Worm (Caenorhabditis elegans): ENCODE results near the gene Y38E10A.34.

Gene Y38E10A.34

DNA sequence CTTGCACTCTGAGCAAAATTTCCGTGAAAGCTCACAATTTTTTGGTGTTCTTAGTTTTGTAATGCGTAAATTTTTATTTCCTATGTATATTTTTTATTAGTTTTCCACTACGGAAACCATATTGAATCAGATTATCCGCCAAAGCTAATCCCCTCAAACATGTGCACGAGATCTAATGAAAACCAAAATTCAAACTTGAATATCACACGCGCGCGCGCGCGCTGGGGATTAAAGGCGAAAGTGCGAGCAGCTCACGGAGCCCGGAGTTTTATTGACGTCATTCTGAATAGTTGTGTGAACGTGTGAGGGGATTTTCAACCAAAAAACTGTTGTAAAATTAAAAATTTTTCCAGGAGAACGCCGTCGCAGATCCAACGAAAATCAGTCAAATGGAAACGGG, 37.9 kb downstream of the Y38E10A.34 start:
- no peak for TF ChIP-seq unc-39 (tag; optimal IDR thresholded peaks at IDR 0.05)

DNA sequence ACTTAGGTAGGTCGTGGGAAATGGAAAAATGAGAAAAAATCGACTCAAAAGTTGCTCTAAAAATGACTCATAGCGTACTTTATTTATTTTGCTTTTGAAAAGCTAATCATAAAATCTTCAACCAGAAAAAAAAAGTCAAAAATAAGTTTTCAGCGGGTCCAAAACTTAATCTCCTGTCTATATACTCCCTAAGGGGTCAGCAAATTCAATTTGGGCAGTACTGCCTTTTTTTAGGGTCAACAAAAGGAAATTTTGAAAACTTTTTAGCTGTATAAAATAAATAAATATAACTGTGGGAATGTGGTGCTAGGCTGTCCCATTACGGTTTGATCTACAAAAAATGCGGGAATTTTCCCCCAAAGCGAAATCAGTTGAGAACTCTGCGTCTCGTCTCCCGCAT, 38.4 kb downstream of the Y38E10A.34 start:
- TF ChIP-seq nhr-76 (tag; optimal IDR thresholded peaks at IDR 0.05) (no peak), ZK546.5 (tag; optimal IDR thresholded peaks at IDR 0.05) (no peak), fkh-10 (GFP tag; optimal IDR thresholded peaks at IDR 0.05) (peak; percentile 53), snpc-4 (tag; optimal IDR thresholded peaks at IDR 0.05) (no peak)

DNA sequence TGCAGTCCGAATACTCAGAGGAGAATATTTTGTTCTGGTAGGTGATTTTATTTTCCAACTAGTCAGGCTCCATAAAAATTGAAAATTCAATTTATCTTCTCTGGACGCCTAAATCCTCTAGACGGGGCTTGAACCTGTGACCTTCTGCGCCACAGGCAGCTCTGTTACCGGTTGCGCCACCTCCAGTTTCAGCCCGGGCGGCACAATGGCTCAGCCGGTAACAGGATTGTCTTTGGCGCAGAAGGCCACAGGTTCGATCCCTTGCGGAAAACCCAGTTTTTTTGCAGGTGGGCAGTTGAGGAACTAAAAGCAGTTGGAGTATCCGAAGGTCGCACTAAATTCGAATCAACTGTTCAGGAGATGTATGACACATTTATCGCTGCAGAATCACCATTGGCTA, 38.9 kb downstream of the Y38E10A.34 start:
- TF ChIP-seq unc-39 (tag; optimal IDR thresholded peaks at IDR 0.05) (no peak), ztf-11 (tag; optimal IDR thresholded peaks at IDR 0.05) (no peak), fos-1 (tag; optimal IDR thresholded peaks at IDR 0.05) (no peak), ceh-9 (tag; optimal IDR thresholded peaks at IDR 0.05) (no peak), daf-12 (tag; optimal IDR thresholded peaks at IDR 0.05) (no peak), mdl-1 (tag; optimal IDR thresholded peaks at IDR 0.05) (no peak)

DNA sequence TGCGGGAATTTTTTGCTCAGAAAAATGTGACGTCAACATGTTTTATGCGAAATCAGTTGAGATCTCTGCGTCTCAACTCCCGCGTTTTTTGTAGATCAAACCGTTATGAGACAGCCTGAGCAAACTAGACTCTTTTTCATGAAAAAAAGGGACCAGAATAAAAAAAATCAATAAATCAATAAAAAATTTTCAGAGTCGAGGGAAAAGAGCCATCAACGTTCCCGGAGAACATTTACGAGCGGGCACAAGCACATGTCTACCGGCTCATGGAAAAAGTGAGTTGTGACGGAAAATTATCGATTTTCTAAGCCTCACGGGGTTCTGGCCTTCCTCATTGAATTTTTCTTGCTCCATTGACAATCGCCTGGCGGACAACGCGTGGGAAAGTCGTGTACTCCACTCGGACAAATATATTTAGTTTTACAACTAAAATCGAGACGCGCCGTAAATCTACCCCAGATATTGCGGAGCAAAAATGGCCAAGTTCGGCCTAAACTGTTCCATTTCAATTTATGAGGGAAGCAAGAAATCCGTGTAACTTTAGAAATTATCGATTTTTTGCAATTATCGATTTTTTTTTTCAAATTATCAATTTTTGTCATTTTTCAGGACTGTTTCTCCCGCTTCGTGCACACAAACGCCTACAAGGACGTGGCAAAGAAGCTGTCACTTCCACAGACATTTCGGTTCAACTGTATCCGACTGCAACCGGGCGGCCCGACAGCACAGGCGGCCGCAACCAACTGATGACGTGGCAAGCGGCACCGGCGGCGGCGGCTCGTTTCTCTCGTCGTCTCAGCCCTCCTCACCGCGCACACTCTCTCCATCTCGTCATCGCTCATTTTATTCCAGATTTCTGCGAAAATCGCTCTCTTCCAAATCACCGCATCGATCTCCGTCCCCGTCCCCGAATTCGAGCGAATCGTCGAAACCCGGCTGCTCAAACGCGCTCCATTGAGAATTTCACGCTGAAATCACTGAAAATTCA, 40.2 kb downstream of the Y38E10A.34 start:
- peak; percentile 69 for TF ChIP-seq ceh-28 (tag; optimal IDR thresholded peaks at IDR 0.05)
- TF ChIP-seq nfya-1 (tag; optimal IDR thresholded peaks at IDR 0.05; ENCODE audit: insufficient read depth): no peak

DNA sequence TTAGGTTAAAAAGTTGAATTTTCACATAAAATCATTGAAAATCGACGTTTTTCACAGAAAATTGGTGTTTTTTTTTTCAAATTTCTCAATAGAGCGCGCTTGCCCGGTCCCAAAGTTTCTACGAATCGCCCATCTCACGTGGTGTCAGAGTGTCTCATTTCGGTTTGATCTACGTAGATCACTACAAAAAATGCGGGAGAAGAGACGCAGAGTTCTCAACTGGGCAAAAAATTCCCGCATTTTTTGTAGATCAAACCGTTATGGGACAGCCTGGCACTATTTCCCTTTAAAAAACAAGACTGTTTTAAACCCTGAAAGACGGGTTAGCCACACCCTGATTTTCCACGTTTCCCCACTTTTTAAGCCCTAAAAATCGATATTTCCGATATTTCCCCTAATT, 40.9 kb downstream of the Y38E10A.34 start:
- TF ChIP-seq nhr-43 (tag; optimal IDR thresholded peaks at IDR 0.05; ENCODE audit: poor library complexity, severe bottlenecking) (no peak), ceh-28 (tag; optimal IDR thresholded peaks at IDR 0.05) (peak; percentile 29)

DNA sequence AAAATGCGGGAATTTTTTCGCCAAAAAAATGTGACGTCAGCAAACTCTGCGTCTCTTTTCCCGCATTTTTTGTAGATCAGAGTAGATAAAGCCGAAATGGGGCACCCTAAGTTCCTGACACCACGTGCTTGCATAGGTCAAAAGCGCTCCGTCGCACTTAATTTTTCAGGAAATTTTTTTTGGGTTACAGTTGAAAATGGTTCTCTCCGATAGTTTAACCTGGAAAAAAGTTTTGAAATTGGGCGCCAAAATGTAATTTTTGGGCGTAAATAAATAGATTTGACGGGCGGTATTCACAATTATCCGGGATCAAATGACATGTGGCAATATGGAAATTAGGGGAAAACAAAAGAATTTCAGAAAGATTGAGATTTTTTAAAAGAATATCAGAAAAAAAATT, 41.5 kb downstream of the Y38E10A.34 start:
- TF ChIP-seq lin-15B (tag; optimal IDR thresholded peaks at IDR 0.05) (peak; percentile 14), ztf-11 (tag; optimal IDR thresholded peaks at IDR 0.05) (no peak)

DNA sequence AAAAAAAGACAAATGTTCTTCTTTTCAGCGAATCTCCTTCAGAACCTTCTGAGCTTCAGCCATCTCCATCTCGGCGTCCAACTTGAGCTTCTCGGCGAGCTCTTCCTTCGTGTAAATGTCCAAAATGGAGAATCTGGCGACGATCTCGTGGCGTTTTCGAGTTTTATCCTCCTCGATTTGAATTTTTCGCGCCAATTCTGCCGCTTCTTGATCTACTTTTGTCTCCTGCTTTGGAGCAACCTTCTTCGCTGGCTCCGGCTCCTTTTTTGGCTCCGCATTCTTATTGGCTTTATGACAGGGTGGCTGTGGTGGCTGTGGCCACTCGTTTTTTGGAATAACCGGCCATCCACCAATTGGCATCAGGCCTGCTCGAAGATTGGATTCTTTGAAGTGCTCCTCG, 42.3 kb downstream of the Y38E10A.34 start:
- TF ChIP-seq nhr-237 (tag; optimal IDR thresholded peaks at IDR 0.05): no peak
- TF ChIP-seq pqm-1 (tag; optimal IDR thresholded peaks at IDR 0.05): no peak
- TF ChIP-seq elt-2 (tag; optimal IDR thresholded peaks at IDR 0.05): no peak
- no peak for TF ChIP-seq zag-1 (tag; optimal IDR thresholded peaks at IDR 0.05)
- TF ChIP-seq nhr-11 (tag; optimal IDR thresholded peaks at IDR 0.05): no peak
- TF ChIP-seq jun-1 (tag; optimal IDR thresholded peaks at IDR 0.05): no peak
- no peak for TF ChIP-seq snpc-4 (tag; optimal IDR thresholded peaks at IDR 0.05)
- TF ChIP-seq tbx-2 (tag; optimal IDR thresholded peaks at IDR 0.05): no peak

DNA sequence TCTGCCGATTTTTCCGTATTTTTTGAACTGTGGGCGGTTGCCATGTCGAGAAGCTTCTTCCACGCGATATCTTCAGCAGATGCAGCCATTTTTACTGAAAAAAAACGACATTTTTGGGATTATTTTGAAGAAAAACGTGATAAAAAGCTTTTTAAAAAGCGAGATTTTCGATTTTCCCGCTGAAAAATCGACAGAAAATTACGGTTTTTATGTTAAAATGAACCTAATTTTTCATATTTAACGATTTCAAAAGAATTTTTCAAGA, 46.7 kb downstream of the Y38E10A.34 start, which contains the start of gene Y38E10A.22:
TSS of gene Y38E10A.22 (minus strand) at position 101 of the 265 bp plus-strand sequence.
- no peak for TF ChIP-seq lsy-12 (tag; optimal IDR thresholded peaks at IDR 0.05)
- no peak for TF ChIP-seq skn-1 (tag; optimal IDR thresholded peaks at IDR 0.05)
- no peak for TF ChIP-seq jun-1 (tag; optimal IDR thresholded peaks at IDR 0.05)
- TF ChIP-seq nhr-11 (tag; optimal IDR thresholded peaks at IDR 0.05): no peak
- TF ChIP-seq mml-1 (tag; optimal IDR thresholded peaks at IDR 0.05): no peak
- TF ChIP-seq fkh-2 (tag; optimal IDR thresholded peaks at IDR 0.05): no peak
- no peak for TF ChIP-seq lin-39 (tag; optimal IDR thresholded peaks at IDR 0.05)
